Worm (Caenorhabditis elegans) whole organism, late embryonic: ENCODE results near the gene F52E10.4.

Source experiments
- C08G9.2 ChIP-seq: sonication (generic microtip); optimal IDR thresholded peaks from 2 replicates; lab custom pipeline; 2016; ENCODE audit warnings: mild to moderate bottlenecking, missing genetic modification characterization, moderate library complexity, missing compliant biosample characterization
- C38D4.7 ChIP-seq: fragments of 200-800 bp; sonication (Bioruptor generic); optimal IDR thresholded peaks from 2 replicates; lab custom pipeline; 2018; ENCODE audit warnings: mild to moderate bottlenecking, missing genetic modification characterization, moderate library complexity, missing compliant biosample characterization
- F13H6.1 ChIP-seq: sonication (generic microtip); optimal IDR thresholded peaks from 2 replicates; lab custom pipeline; 2016; ENCODE audit warnings: missing genetic modification characterization, missing compliant biosample characterization
- K09A11.1 ChIP-seq: sonication (generic microtip); optimal IDR thresholded peaks from 2 replicates; lab custom pipeline; 2017; ENCODE audit warnings: antibody characterized with exemption, mild to moderate bottlenecking, missing genetic modification characterization, missing compliant biosample characterization; ENCODE audit not compliant: insufficient read depth
- Y22D7AL.16 ChIP-seq: sonication (generic microtip); optimal IDR thresholded peaks from 2 replicates; lab custom pipeline; 2016; ENCODE audit warnings: missing genetic modification characterization, missing compliant biosample characterization
- ahr-1 ChIP-seq: sonication (generic microtip); optimal IDR thresholded peaks from 2 replicates; lab custom pipeline; 2016; ENCODE audit warnings: missing genetic modification characterization, missing compliant biosample characterization
- ceh-14 ChIP-seq: sonication (generic microtip); optimal IDR thresholded peaks from 2 replicates; lab custom pipeline; 2016; ENCODE audit warnings: missing genotype, missing genetic modification characterization, missing compliant biosample characterization
- ceh-18 ChIP-seq: sonication (generic microtip); optimal IDR thresholded peaks from 2 replicates; lab custom pipeline; 2016; ENCODE audit warnings: missing genetic modification characterization, missing compliant biosample characterization
- ceh-22 ChIP-seq: sonication (generic microtip); optimal IDR thresholded peaks from 2 replicates; lab custom pipeline; 2017; ENCODE audit warnings: missing biosample characterization, missing genetic modification characterization
- ceh-31 ChIP-seq: sonication (generic microtip); optimal IDR thresholded peaks from 2 replicates; lab custom pipeline; 2016; ENCODE audit warnings: missing genetic modification characterization, missing compliant biosample characterization
- ceh-48 ChIP-seq: sonication (generic microtip); optimal IDR thresholded peaks from 2 replicates; lab custom pipeline; 2016; ENCODE audit warnings: missing genetic modification characterization, inconsistent platforms, missing compliant biosample characterization
- ceh-6 ChIP-seq: fragments of 200-800 bp; sonication (Bioruptor generic); optimal IDR thresholded peaks from 2 replicates; lab custom pipeline; 2018; ENCODE audit warnings: mild to moderate bottlenecking, missing genetic modification characterization, missing compliant biosample characterization
- ceh-9 ChIP-seq: sonication (generic microtip); optimal IDR thresholded peaks from 2 replicates; lab custom pipeline; 2016; ENCODE audit warnings: mild to moderate bottlenecking, missing genetic modification characterization, inconsistent platforms, missing compliant biosample characterization
- dve-1 ChIP-seq: sonication (generic microtip); optimal IDR thresholded peaks from 2 replicates; lab custom pipeline; 2017; ENCODE audit warnings: antibody characterized with exemption, mild to moderate bottlenecking, missing genetic modification characterization, missing compliant biosample characterization
- eyg-1 ChIP-seq: sonication (generic microtip); optimal IDR thresholded peaks from 2 replicates; lab custom pipeline; 2016; ENCODE audit warnings: missing genotype, missing genetic modification characterization, missing compliant biosample characterization
- fax-1 ChIP-seq: sonication (generic microtip); optimal IDR thresholded peaks from 2 replicates; lab custom pipeline; 2016; ENCODE audit warnings: missing genotype, missing genetic modification characterization, missing compliant biosample characterization
- hlh-13 ChIP-seq: fragments of 200-800 bp; sonication (Bioruptor generic); optimal IDR thresholded peaks from 2 replicates; lab custom pipeline; 2018; ENCODE audit warnings: mild to moderate bottlenecking, missing genetic modification characterization, missing compliant biosample characterization
- hlh-15 ChIP-seq: sonication (generic microtip); optimal IDR thresholded peaks from 2 replicates; lab custom pipeline; 2016; ENCODE audit warnings: missing genetic modification characterization, missing compliant biosample characterization
- hlh-6 ChIP-seq: sonication (generic microtip); optimal IDR thresholded peaks from 2 replicates; lab custom pipeline; 2016; ENCODE audit warnings: missing genotype, missing genetic modification characterization, missing compliant biosample characterization
- hlh-8 ChIP-seq: sonication (generic microtip); optimal IDR thresholded peaks from 2 replicates; lab custom pipeline; 2016; ENCODE audit warnings: missing genotype, missing genetic modification characterization, missing compliant biosample characterization
- lim-6 ChIP-seq: sonication (generic microtip); optimal IDR thresholded peaks from 2 replicates; lab custom pipeline; 2016; ENCODE audit warnings: missing genetic modification characterization, missing compliant biosample characterization
- lin-11 ChIP-seq: fragments of 200-800 bp; sonication (Bioruptor generic); optimal IDR thresholded peaks from 2 replicates; lab custom pipeline; 2018; ENCODE audit warnings: mild to moderate bottlenecking, missing genetic modification characterization, missing compliant biosample characterization
- madf-2 ChIP-seq: sonication (generic microtip); optimal IDR thresholded peaks from 2 replicates; lab custom pipeline; 2017; ENCODE audit warnings: missing genetic modification characterization, missing compliant biosample characterization
- mec-3 ChIP-seq: sonication (generic microtip); optimal IDR thresholded peaks from 2 replicates; lab custom pipeline; 2016; ENCODE audit warnings: borderline replicate concordance, missing genetic modification characterization, missing compliant biosample characterization
- nfya-1 ChIP-seq: sonication (generic microtip); optimal IDR thresholded peaks from 2 replicates; lab custom pipeline; 2017; ENCODE audit warnings: missing genetic modification characterization, mild to moderate bottlenecking, missing compliant biosample characterization, antibody characterized with exemption, moderate library complexity
- nhr-11 ChIP-seq: fragments of 150-350 bp; optimal IDR thresholded peaks from 2 replicates; lab custom pipeline; 2014; ENCODE audit warnings: missing biosample characterization, missing genetic modification characterization
- pha-2 ChIP-seq: sonication (generic microtip); optimal IDR thresholded peaks from 2 replicates; lab custom pipeline; 2017; ENCODE audit warnings: mild to moderate bottlenecking, missing genetic modification characterization, missing compliant biosample characterization
- pha-4 ChIP-seq: fragments of 150-350 bp; optimal IDR thresholded peaks from 2 replicates; lab custom pipeline; 2018; ENCODE audit warnings: missing biosample characterization, missing genetic modification reagents, missing genetic modification characterization
- pqm-1 ChIP-seq: sonication (generic microtip); optimal IDR thresholded peaks from 2 replicates; lab custom pipeline; 2016; ENCODE audit warnings: missing genetic modification characterization, missing compliant biosample characterization
- pros-1 ChIP-seq: fragments of 150-350 bp; optimal IDR thresholded peaks from 2 replicates; lab custom pipeline; 2014; ENCODE audit warnings: missing biosample characterization, missing genetic modification reagents, missing genetic modification characterization
- ref-2 ChIP-seq: sonication (generic microtip); optimal IDR thresholded peaks from 2 replicates; lab custom pipeline; 2016; ENCODE audit warnings: missing genetic modification characterization, missing compliant biosample characterization
- rnt-1 ChIP-seq: sonication (generic microtip); optimal IDR thresholded peaks from 2 replicates; lab custom pipeline; 2016; ENCODE audit warnings: missing genetic modification characterization, missing compliant biosample characterization
- sdc-2 ChIP-seq: sonication (generic microtip); optimal IDR thresholded peaks from 2 replicates; lab custom pipeline; 2016; ENCODE audit warnings: missing genotype, missing genetic modification characterization, missing compliant biosample characterization
- sox-2 ChIP-seq: fragments of 200-800 bp; sonication (Bioruptor generic); IDR thresholded peaks from 2 replicates; pipeline ENCODE4 v1.3.6; 2022; ENCODE audit warnings: missing genetic modification reagents, missing genetic modification characterization, missing compliant biosample characterization
- tbx-2 ChIP-seq: sonication (generic microtip); optimal IDR thresholded peaks from 2 replicates; lab custom pipeline; 2016; ENCODE audit warnings: missing genetic modification characterization, missing compliant biosample characterization
- tbx-7 ChIP-seq: sonication (generic microtip); optimal IDR thresholded peaks from 2 replicates; lab custom pipeline; 2016; ENCODE audit warnings: missing genotype, missing genetic modification characterization, missing compliant biosample characterization
- unc-3 ChIP-seq, 2 experiments: fragments of 200-800 bp in 1 of 2; sonication (Bioruptor generic) in 1 of 2; sonication (generic microtip) in 1 of 2; conservative IDR thresholded peaks in 1 of 2; optimal IDR thresholded peaks in 1 of 2; 2 replicates each; pipeline versions ENCODE4 v1.3.6 to Lab custom; 2016 to 2022; ENCODE audit warnings: missing compliant biosample characterization in 2 of 2, missing genetic modification characterization in 2 of 2, missing genetic modification reagents in 1 of 2
- unc-42 ChIP-seq: sonication (generic microtip); optimal IDR thresholded peaks from 2 replicates; lab custom pipeline; 2016; ENCODE audit warnings: missing genotype, missing genetic modification characterization, missing compliant biosample characterization
- unc-55 ChIP-seq: sonication (generic microtip); optimal IDR thresholded peaks from 2 replicates; lab custom pipeline; 2017; ENCODE audit warnings: missing biosample characterization, missing genetic modification reagents, missing genetic modification characterization
- ztf-16 ChIP-seq: sonication (generic microtip); optimal IDR thresholded peaks from 2 replicates; lab custom pipeline; 2017; ENCODE audit warnings: missing genetic modification characterization, missing compliant biosample characterization

The F52E10.4 gene

DNA sequence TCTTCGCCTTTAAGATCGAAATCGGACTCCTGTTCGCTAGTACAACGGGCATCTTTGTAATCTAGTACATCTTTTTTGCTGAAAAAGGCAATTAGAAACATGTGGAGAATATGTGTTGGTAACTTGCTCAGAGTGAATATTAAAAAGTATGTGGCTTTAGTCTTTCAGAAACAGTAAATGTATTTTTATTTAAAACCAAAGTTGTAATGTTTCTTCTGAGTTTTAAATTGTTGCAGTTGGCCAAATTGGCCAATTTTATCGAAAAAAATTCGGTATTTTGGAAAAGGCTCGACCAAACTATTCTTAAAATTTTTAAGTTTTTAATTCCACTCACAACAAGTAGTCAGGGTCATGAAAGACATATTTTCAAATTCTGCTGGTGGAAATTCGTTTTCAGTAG lies 9.7 kb downstream of the F52E10.4 start, which contains the start of gene F52E10.2:
F52E10.2 (minus strand) TSS at position 101 of the 400 bp plus-strand sequence.
- TF ChIP-seq nhr-11 (tag; lab: Kevin White, UChicago) (no peak), ceh-9 (no peak), tbx-7 (no peak), dve-1 (tag; lab: Kevin White, UChicago) (no peak), lin-11 (no peak), K09A11.1 (no peak), pha-4 (no peak), sox-2 (GFP tag; lab: Robert Waterston, UW) (no peak), unc-3 (GFP tag; conservative IDR thresholded peaks at IDR 0.05; lab: Robert Waterston, UW) (no peak), unc-3 (tag; optimal IDR thresholded peaks at IDR 0.05; lab: Kevin White, UChicago) (no peak), unc-55 (GFP tag; lab: Kevin White, UChicago) (no peak), ceh-31 (tag; lab: Kevin White, UChicago) (no peak), ceh-6 (GFP tag; lab: Kevin White, UChicago) (no peak), hlh-6 (tag; lab: Kevin White, UChicago) (no peak), unc-42 (tag; lab: Kevin White, UChicago) (no peak)

ce11 chrX:16275255-16275813 lies 17.5 kb downstream of the F52E10.4 start, which contains the start of gene sdc-1:
TSS of gene sdc-1 (plus strand) at chrX:16275763.
- no peak for TF ChIP-seq ceh-48 (tag; lab: Kevin White, UChicago)
- no peak for TF ChIP-seq fax-1 (tag; lab: Kevin White, UChicago)
- peak; percentile 14 for TF ChIP-seq ztf-16
- peak; percentile 8 for TF ChIP-seq ceh-31 (tag; lab: Kevin White, UChicago)
- no peak for TF ChIP-seq pros-1 (tag; lab: Kevin White, UChicago)
- no peak for TF ChIP-seq unc-3 (GFP tag; conservative IDR thresholded peaks at IDR 0.05; lab: Robert Waterston, UW)
- TF ChIP-seq unc-3 (tag; optimal IDR thresholded peaks at IDR 0.05; lab: Kevin White, UChicago) = no peak
- TF ChIP-seq nfya-1 = peak; percentile 48
- TF ChIP-seq unc-42 (tag; lab: Kevin White, UChicago) = peak; percentile 14
- no peak for TF ChIP-seq F13H6.1 (tag; lab: Kevin White, UChicago)
- no peak for TF ChIP-seq C38D4.7 (GFP tag; lab: Kevin White, UChicago)
- no peak for TF ChIP-seq hlh-15 (tag; lab: Kevin White, UChicago)
- no peak for TF ChIP-seq ceh-22 (tag; lab: Kevin White, UChicago)
- TF ChIP-seq sox-2 (GFP tag; lab: Robert Waterston, UW) = no peak
- no peak for TF ChIP-seq dve-1 (tag; lab: Kevin White, UChicago)
- TF ChIP-seq Y22D7AL.16 (tag; lab: Kevin White, UChicago) = no peak
- no peak for TF ChIP-seq hlh-8 (tag; lab: Kevin White, UChicago)
- TF ChIP-seq mec-3 = no peak
- no peak for TF ChIP-seq lim-6 (tag; lab: Kevin White, UChicago)
- peak; percentile 9 for TF ChIP-seq ceh-18
- no peak for TF ChIP-seq pqm-1 (tag; lab: Kevin White, UChicago)
- TF ChIP-seq nhr-11 (tag; lab: Kevin White, UChicago) = no peak
- TF ChIP-seq tbx-2 (tag; lab: Kevin White, UChicago) = peak; percentile 38
- peak; percentile 1 for TF ChIP-seq ref-2 (tag; lab: Kevin White, UChicago)
- TF ChIP-seq lin-11 = no peak
- TF ChIP-seq rnt-1 = no peak
- TF ChIP-seq hlh-13 (GFP tag; lab: Kevin White, UChicago) = no peak
- no peak for TF ChIP-seq ahr-1 (tag; lab: Kevin White, UChicago)
- TF ChIP-seq pha-4 = no peak
- peak; percentile 38 for TF ChIP-seq sdc-2 (tag; lab: Kevin White, UChicago)
- TF ChIP-seq madf-2 = no peak
- no peak for TF ChIP-seq K09A11.1
- TF ChIP-seq pha-2 (tag; lab: Kevin White, UChicago) = no peak
- no peak for TF ChIP-seq tbx-7
- TF ChIP-seq unc-55 (GFP tag; lab: Kevin White, UChicago) = no peak
- TF ChIP-seq eyg-1 (tag; lab: Kevin White, UChicago) = no peak
- no peak for TF ChIP-seq C08G9.2
- TF ChIP-seq ceh-14 (tag; lab: Kevin White, UChicago) = no peak
- no peak for TF ChIP-seq hlh-6 (tag; lab: Kevin White, UChicago)
